Worm (Caenorhabditis elegans): ENCODE data around the gene B0554.4.

Gene B0554.4

ce11 chrV:412820-413219, 16.1 kb upstream of the B0554.4 start:
- TF ChIP-seq blmp-1 (tag; optimal IDR thresholded peaks at IDR 0.05) (no peak), bed-3 (GFP tag; optimal IDR thresholded peaks at IDR 0.05) (no peak), M03D4.4 (tag; optimal IDR thresholded peaks at IDR 0.05) (no peak), tbx-8 (GFP tag; optimal IDR thresholded peaks at IDR 0.05) (no peak), hlh-1 (tag; optimal IDR thresholded peaks at IDR 0.05) (no peak), mls-2 (tag; optimal IDR thresholded peaks at IDR 0.05) (no peak), drap-1 (GFP tag; optimal IDR thresholded peaks at IDR 0.05) (no peak), cnd-1 (tag; optimal IDR thresholded peaks at IDR 0.05) (no peak)

ce11 chrV:414630-415029, 14.3 kb upstream of the B0554.4 start, which contains the start of gene dod-19:
Gene dod-19, minus strand, starts transcription at chrV:414759.
- no peak for TF ChIP-seq nhr-237 (tag; optimal IDR thresholded peaks at IDR 0.05)
- TF ChIP-seq unc-39 (tag; optimal IDR thresholded peaks at IDR 0.05) = no peak
- TF ChIP-seq bed-3 (GFP tag; optimal IDR thresholded peaks at IDR 0.05) = no peak
- TF ChIP-seq mab-5 (tag; optimal IDR thresholded peaks at IDR 0.05) = no peak
- no peak for TF ChIP-seq sem-2 (GFP tag; optimal IDR thresholded peaks at IDR 0.05)
- no peak for TF ChIP-seq ceh-43 (GFP tag; optimal IDR thresholded peaks at IDR 0.05)
- TF ChIP-seq elt-1 (tag; optimal IDR thresholded peaks at IDR 0.05; ENCODE audit: borderline replicate concordance, insufficient read depth) = no peak
- TF ChIP-seq unc-62 (GFP tag; optimal IDR thresholded peaks at IDR 0.05) = no peak
- TF ChIP-seq blmp-1 (tag; optimal IDR thresholded peaks at IDR 0.05) = no peak
- TF ChIP-seq lin-13 (tag; optimal IDR thresholded peaks at IDR 0.05) = no peak
- TF ChIP-seq ztf-11 (tag; optimal IDR thresholded peaks at IDR 0.05) = no peak
- TF ChIP-seq ceh-83 (GFP tag; optimal IDR thresholded peaks at IDR 0.05) = no peak
- TF ChIP-seq pha-4 (tag; optimal IDR thresholded peaks at IDR 0.05) = no peak
- no peak for TF ChIP-seq zip-8 (tag; optimal IDR thresholded peaks at IDR 0.05)
- TF ChIP-seq nhr-76 (tag; optimal IDR thresholded peaks at IDR 0.05) = no peak

ce11 chrV:415072-415471, 13.9 kb upstream of the B0554.4 start:
- TF ChIP-seq pha-4 (tag; optimal IDR thresholded peaks at IDR 0.05) = no peak
- TF ChIP-seq nhr-28 (tag; optimal IDR thresholded peaks at IDR 0.05) = no peak
- TF ChIP-seq elt-1 (tag; optimal IDR thresholded peaks at IDR 0.05; ENCODE audit: borderline replicate concordance, insufficient read depth) = no peak
- TF ChIP-seq unc-120 (tag; optimal IDR thresholded peaks at IDR 0.05; ENCODE audit: poor library complexity, severe bottlenecking) = no peak
- TF ChIP-seq drap-1 (GFP tag; optimal IDR thresholded peaks at IDR 0.05) = no peak
- no peak for TF ChIP-seq lin-32 (GFP tag; optimal IDR thresholded peaks at IDR 0.05)
- TF ChIP-seq unc-62 (GFP tag; optimal IDR thresholded peaks at IDR 0.05) = no peak
- no peak for TF ChIP-seq unc-39 (tag; optimal IDR thresholded peaks at IDR 0.05)
- no peak for TF ChIP-seq mls-2 (tag; optimal IDR thresholded peaks at IDR 0.05)
- no peak for TF ChIP-seq nhr-237 (tag; optimal IDR thresholded peaks at IDR 0.05)
- no peak for TF ChIP-seq lsy-2 (tag; optimal IDR thresholded peaks at IDR 0.05)
- no peak for TF ChIP-seq bed-3 (GFP tag; optimal IDR thresholded peaks at IDR 0.05)
- TF ChIP-seq ces-1 (GFP tag; optimal IDR thresholded peaks at IDR 0.05) = no peak
- no peak for TF ChIP-seq mab-5 (tag; optimal IDR thresholded peaks at IDR 0.05)
- TF ChIP-seq flh-1 (GFP tag; optimal IDR thresholded peaks at IDR 0.05) = no peak
- no peak for TF ChIP-seq hlh-1 (tag; optimal IDR thresholded peaks at IDR 0.05)
- TF ChIP-seq ham-2 (GFP tag; optimal IDR thresholded peaks at IDR 0.05) = no peak
- TF ChIP-seq ceh-83 (GFP tag; optimal IDR thresholded peaks at IDR 0.05) = no peak
- TF ChIP-seq M03D4.4 (tag; optimal IDR thresholded peaks at IDR 0.05) = no peak

- TF ChIP-seq hlh-1 (tag; optimal IDR thresholded peaks at IDR 0.05) (no peak), drap-1 (GFP tag; optimal IDR thresholded peaks at IDR 0.05) (no peak), nhr-28 (tag; optimal IDR thresholded peaks at IDR 0.05) (no peak), mls-2 (tag; optimal IDR thresholded peaks at IDR 0.05) (no peak), mab-5 (tag; optimal IDR thresholded peaks at IDR 0.05) (no peak), mep-1 (tag; optimal IDR thresholded peaks at IDR 0.05) (no peak)
Measured at ce11 chrV:417656-418353, 11.1 kb upstream of the B0554.4 start, which contains the start of gene irg-8. Gene irg-8, minus strand, starts transcription at chrV:417706.

- TF ChIP-seq drap-1 (GFP tag; optimal IDR thresholded peaks at IDR 0.05) (no peak), pha-4 (tag; optimal IDR thresholded peaks at IDR 0.05) (no peak), nhr-237 (tag; optimal IDR thresholded peaks at IDR 0.05) (no peak), ztf-11 (tag; optimal IDR thresholded peaks at IDR 0.05) (no peak), mls-2 (tag; optimal IDR thresholded peaks at IDR 0.05) (no peak), unc-62 (GFP tag; optimal IDR thresholded peaks at IDR 0.05) (no peak), unc-39 (tag; optimal IDR thresholded peaks at IDR 0.05) (no peak), mep-1 (tag; optimal IDR thresholded peaks at IDR 0.05) (no peak)
Measured at ce11 chrV:418432-418831, 10.5 kb upstream of the B0554.4 start, which contains the start of gene Y39D8A.1. Gene Y39D8A.1, plus strand, starts transcription at chrV:418732.

Measured in whole organism, mixed stage, embryonic.